Worm (Caenorhabditis elegans) whole organism, late embryonic: ENCODE measurements around the gene F23H12.10.
A peak's percentile ranks its signal among the peaks of the same experiment; 100 is the strongest.

Experiments used
- K02D7.2 ChIP-seq: sonication (generic microtip); optimal IDR thresholded peaks from 2 replicates; lab custom pipeline; 2017; ENCODE audit warnings: mild to moderate bottlenecking, missing genetic modification characterization, missing compliant biosample characterization
- K09A11.1 ChIP-seq: sonication (generic microtip); optimal IDR thresholded peaks from 2 replicates; lab custom pipeline; 2017; ENCODE audit warnings: antibody characterized with exemption, mild to moderate bottlenecking, missing genetic modification characterization, missing compliant biosample characterization; ENCODE audit not compliant: insufficient read depth
- T23F11.4 ChIP-seq: fragments of 200-800 bp; sonication (Bioruptor generic); optimal IDR thresholded peaks from 2 replicates; lab custom pipeline; 2018; ENCODE audit warnings: mild to moderate bottlenecking, missing genetic modification characterization, missing compliant biosample characterization
- ahr-1 ChIP-seq: sonication (generic microtip); optimal IDR thresholded peaks from 2 replicates; lab custom pipeline; 2016; ENCODE audit warnings: missing genetic modification characterization, missing compliant biosample characterization
- ama-1 ChIP-seq: fragments of 150-350 bp; optimal IDR thresholded peaks from 2 replicates; lab custom pipeline; 2014
- ceh-14 ChIP-seq: sonication (generic microtip); optimal IDR thresholded peaks from 2 replicates; lab custom pipeline; 2016; ENCODE audit warnings: missing genotype, missing genetic modification characterization, missing compliant biosample characterization
- ceh-19 ChIP-seq: fragments of 200-800 bp; sonication (Bioruptor generic); optimal IDR thresholded peaks from 2 replicates; lab custom pipeline; 2018; ENCODE audit warnings: mild to moderate bottlenecking, missing genetic modification characterization, missing compliant biosample characterization
- ceh-30 ChIP-seq: fragments of 150-350 bp; optimal IDR thresholded peaks from 2 replicates; lab custom pipeline; 2014; ENCODE audit warnings: missing biosample characterization, missing genetic modification characterization
- ceh-31 ChIP-seq: sonication (generic microtip); optimal IDR thresholded peaks from 2 replicates; lab custom pipeline; 2016; ENCODE audit warnings: missing genetic modification characterization, missing compliant biosample characterization
- ceh-45 ChIP-seq: fragments of 200-800 bp; sonication (Bioruptor generic); IDR thresholded peaks from 2 replicates; pipeline ENCODE4 v1.3.6; 2022; ENCODE audit warnings: missing genetic modification reagents, missing genetic modification characterization, missing compliant biosample characterization
- che-1 ChIP-seq: sonication (generic microtip); optimal IDR thresholded peaks from 2 replicates; lab custom pipeline; 2016; ENCODE audit warnings: mild to moderate bottlenecking, missing genetic modification characterization, missing compliant biosample characterization
- dmd-4 ChIP-seq: sonication (generic microtip); optimal IDR thresholded peaks from 2 replicates; lab custom pipeline; 2016; ENCODE audit warnings: borderline replicate concordance, missing genetic modification characterization, missing compliant biosample characterization
- dve-1 ChIP-seq: sonication (generic microtip); optimal IDR thresholded peaks from 2 replicates; lab custom pipeline; 2017; ENCODE audit warnings: antibody characterized with exemption, mild to moderate bottlenecking, missing genetic modification characterization, missing compliant biosample characterization
- elt-2 ChIP-seq: sonication (generic microtip); optimal IDR thresholded peaks from 2 replicates; lab custom pipeline; 2016; ENCODE audit warnings: missing genetic modification reagents, missing genetic modification characterization, missing compliant biosample characterization
- ets-4 ChIP-seq: sonication (generic microtip); optimal IDR thresholded peaks from 2 replicates; lab custom pipeline; 2016; ENCODE audit warnings: missing genetic modification characterization, missing compliant biosample characterization
- eyg-1 ChIP-seq: sonication (generic microtip); optimal IDR thresholded peaks from 2 replicates; lab custom pipeline; 2016; ENCODE audit warnings: missing genotype, missing genetic modification characterization, missing compliant biosample characterization
- fkh-10 ChIP-seq: fragments of 150-350 bp; optimal IDR thresholded peaks from 2 replicates; lab custom pipeline; 2014; ENCODE audit warnings: missing biosample characterization, missing genetic modification reagents, missing genetic modification characterization
- hlh-13 ChIP-seq: fragments of 200-800 bp; sonication (Bioruptor generic); optimal IDR thresholded peaks from 2 replicates; lab custom pipeline; 2018; ENCODE audit warnings: mild to moderate bottlenecking, missing genetic modification characterization, missing compliant biosample characterization
- hlh-15 ChIP-seq: sonication (generic microtip); optimal IDR thresholded peaks from 2 replicates; lab custom pipeline; 2016; ENCODE audit warnings: missing genetic modification characterization, missing compliant biosample characterization
- hlh-6 ChIP-seq: sonication (generic microtip); optimal IDR thresholded peaks from 2 replicates; lab custom pipeline; 2016; ENCODE audit warnings: missing genotype, missing genetic modification characterization, missing compliant biosample characterization
- lim-6 ChIP-seq: sonication (generic microtip); optimal IDR thresholded peaks from 2 replicates; lab custom pipeline; 2016; ENCODE audit warnings: missing genetic modification characterization, missing compliant biosample characterization
- lin-11 ChIP-seq: fragments of 200-800 bp; sonication (Bioruptor generic); optimal IDR thresholded peaks from 2 replicates; lab custom pipeline; 2018; ENCODE audit warnings: mild to moderate bottlenecking, missing genetic modification characterization, missing compliant biosample characterization
- madf-2 ChIP-seq: sonication (generic microtip); optimal IDR thresholded peaks from 2 replicates; lab custom pipeline; 2017; ENCODE audit warnings: missing genetic modification characterization, missing compliant biosample characterization
- mec-3 ChIP-seq: sonication (generic microtip); optimal IDR thresholded peaks from 2 replicates; lab custom pipeline; 2016; ENCODE audit warnings: borderline replicate concordance, missing genetic modification characterization, missing compliant biosample characterization
- odd-2 ChIP-seq: sonication (generic microtip); optimal IDR thresholded peaks from 2 replicates; lab custom pipeline; 2017; ENCODE audit warnings: antibody characterized with exemption, mild to moderate bottlenecking, missing genetic modification characterization, missing compliant biosample characterization
- pag-3 ChIP-seq: sonication (generic microtip); optimal IDR thresholded peaks from 2 replicates; lab custom pipeline; 2016; ENCODE audit warnings: missing compliant biosample characterization, missing genetic modification characterization, borderline replicate concordance
- pha-2 ChIP-seq: sonication (generic microtip); optimal IDR thresholded peaks from 2 replicates; lab custom pipeline; 2017; ENCODE audit warnings: mild to moderate bottlenecking, missing genetic modification characterization, missing compliant biosample characterization
- pha-4 ChIP-seq: fragments of 150-350 bp; optimal IDR thresholded peaks from 2 replicates; lab custom pipeline; 2018; ENCODE audit warnings: missing biosample characterization, missing genetic modification reagents, missing genetic modification characterization
- pqm-1 ChIP-seq: sonication (generic microtip); optimal IDR thresholded peaks from 2 replicates; lab custom pipeline; 2016; ENCODE audit warnings: missing genetic modification characterization, missing compliant biosample characterization
- ref-2 ChIP-seq: sonication (generic microtip); optimal IDR thresholded peaks from 2 replicates; lab custom pipeline; 2016; ENCODE audit warnings: missing genetic modification characterization, missing compliant biosample characterization
- sox-2 ChIP-seq: fragments of 200-800 bp; sonication (Bioruptor generic); IDR thresholded peaks from 2 replicates; pipeline ENCODE4 v1.3.6; 2022; ENCODE audit warnings: missing genetic modification reagents, missing genetic modification characterization, missing compliant biosample characterization
- tbx-2 ChIP-seq: sonication (generic microtip); optimal IDR thresholded peaks from 2 replicates; lab custom pipeline; 2016; ENCODE audit warnings: missing genetic modification characterization, missing compliant biosample characterization
- tbx-7 ChIP-seq: sonication (generic microtip); optimal IDR thresholded peaks from 2 replicates; lab custom pipeline; 2016; ENCODE audit warnings: missing genotype, missing genetic modification characterization, missing compliant biosample characterization
- ttx-3 ChIP-seq: sonication (generic microtip); optimal IDR thresholded peaks from 2 replicates; lab custom pipeline; 2016; ENCODE audit warnings: missing genetic modification reagents, missing genetic modification characterization, missing compliant biosample characterization
- unc-42 ChIP-seq: sonication (generic microtip); optimal IDR thresholded peaks from 2 replicates; lab custom pipeline; 2016; ENCODE audit warnings: missing genotype, missing genetic modification characterization, missing compliant biosample characterization

Gene F23H12.10

DNA sequence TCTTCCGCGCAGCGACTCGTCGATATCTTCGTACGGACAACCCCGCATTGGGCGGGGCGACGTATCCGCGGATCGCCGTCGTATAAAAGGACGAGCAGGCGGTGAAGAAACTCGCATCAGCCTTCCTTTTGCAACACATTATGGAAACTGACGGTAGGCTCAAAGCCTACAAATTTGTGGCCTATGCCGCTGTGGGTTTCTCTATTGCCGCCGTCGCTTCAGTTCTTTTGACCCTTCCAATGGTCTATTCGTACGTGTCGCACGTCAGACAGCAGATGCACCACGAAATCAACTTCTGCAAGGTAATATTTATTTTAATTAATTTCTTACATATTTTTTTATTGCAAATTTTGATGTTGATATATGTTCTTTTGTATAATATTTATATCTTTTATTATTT lies 21.2 kb downstream of the F23H12.10 start:
- TF ChIP-seq eyg-1 (tag; lab: Kevin White, UChicago) (no peak), ama-1 (lab: Kevin White, UChicago) (peak; percentile 79), pha-2 (tag; lab: Kevin White, UChicago) (peak; percentile 8), pha-4 (tag; lab: Kevin White, UChicago) (no peak)

DNA sequence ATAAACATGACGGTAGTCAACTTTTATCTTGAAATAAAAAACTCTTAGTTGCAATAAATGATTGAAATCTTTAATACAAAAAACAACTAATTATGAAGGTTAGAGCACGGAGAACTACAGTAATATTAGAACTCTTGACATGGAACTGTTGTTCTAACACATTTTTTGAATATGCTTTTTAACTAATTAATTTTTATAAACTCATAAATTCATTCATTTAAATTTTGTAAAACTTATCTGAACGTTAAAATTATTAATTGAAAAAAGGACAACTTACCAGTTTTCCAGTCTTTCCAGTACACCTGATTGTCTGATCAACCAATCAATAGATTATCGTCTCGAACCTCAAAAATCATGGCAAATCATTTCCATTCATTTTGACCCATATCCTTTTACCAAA lies 21.6 kb downstream of the F23H12.10 start, which contains the start of gene sqt-3:
Gene sqt-3 (plus strand): TSS at position 301 of the 400 bp plus-strand sequence.
- TF ChIP-seq madf-2 (tag; lab: Kevin White, UChicago) (no peak), ahr-1 (no peak), tbx-7 (tag; lab: Kevin White, UChicago) (no peak), hlh-15 (tag; lab: Kevin White, UChicago) (no peak), ref-2 (tag; lab: Kevin White, UChicago) (no peak), ceh-30 (tag; lab: Kevin White, UChicago) (no peak), ets-4 (no peak), dve-1 (tag; lab: Kevin White, UChicago) (no peak), ceh-45 (GFP tag; lab: Robert Waterston, UW) (no peak), pqm-1 (no peak)

DNA sequence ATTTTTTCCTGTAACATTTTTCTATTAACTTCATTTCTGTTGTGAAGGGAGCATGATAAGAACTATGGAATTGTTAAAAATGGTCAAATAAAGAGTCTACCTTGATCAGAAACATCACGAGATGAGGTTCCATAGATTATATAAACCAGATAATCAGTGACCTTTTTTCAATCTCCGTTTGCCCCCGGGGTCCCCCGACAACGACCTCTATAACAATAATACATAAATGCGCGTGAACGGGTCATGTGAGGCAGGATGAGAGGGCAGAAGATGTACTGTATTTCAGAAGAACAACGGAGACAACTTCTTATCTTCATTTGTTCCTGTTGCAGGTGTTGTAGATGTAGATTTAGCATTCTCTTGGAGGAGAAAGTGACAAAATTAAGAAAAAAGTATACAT lies 22.2 kb downstream of the F23H12.10 start:
- TF ChIP-seq hlh-6 (tag; lab: Kevin White, UChicago) (no peak), sox-2 (GFP tag; lab: Robert Waterston, UW) (no peak), hlh-13 (GFP tag; lab: Kevin White, UChicago) (no peak), ceh-19 (GFP tag; lab: Kevin White, UChicago) (no peak), ttx-3 (no peak), dmd-4 (tag; lab: Kevin White, UChicago) (no peak), tbx-7 (tag; lab: Kevin White, UChicago) (no peak), K09A11.1 (tag; lab: Kevin White, UChicago) (no peak), ceh-31 (tag; lab: Kevin White, UChicago) (no peak), pqm-1 (no peak), elt-2 (tag; lab: Kevin White, UChicago) (no peak), T23F11.4 (GFP tag; lab: Kevin White, UChicago) (no peak), tbx-2 (tag; lab: Kevin White, UChicago) (no peak)
- TF ChIP-seq, all 69 proteins: peak for 0

DNA sequence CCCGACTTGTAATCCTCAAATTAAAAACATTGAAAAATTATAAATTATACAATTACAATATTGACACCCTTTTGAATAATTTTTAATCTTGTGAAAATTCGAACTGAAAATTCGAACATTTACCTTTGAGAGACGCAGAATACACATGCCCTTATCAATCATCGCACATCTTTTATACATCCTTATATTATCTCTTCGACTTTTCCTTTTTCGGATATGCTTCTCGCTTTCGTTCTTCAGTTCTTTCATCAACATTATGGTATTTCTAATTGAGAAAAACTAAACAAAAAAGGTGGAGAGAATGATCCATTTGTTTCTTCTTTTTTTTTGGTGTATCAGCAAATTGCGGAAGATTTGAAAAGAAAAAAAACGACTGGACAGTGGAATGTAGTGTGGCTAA lies 24.7 kb downstream of the F23H12.10 start:
- TF ChIP-seq lim-6 (tag; lab: Kevin White, UChicago) (no peak), K02D7.2 (tag; lab: Kevin White, UChicago) (no peak), ceh-45 (GFP tag; lab: Robert Waterston, UW) (no peak), hlh-6 (tag; lab: Kevin White, UChicago) (no peak), unc-42 (no peak), sox-2 (GFP tag; lab: Robert Waterston, UW) (no peak), lin-11 (tag; lab: Kevin White, UChicago) (no peak), fkh-10 (GFP tag; lab: Kevin White, UChicago) (no peak), ceh-14 (no peak), pag-3 (tag; lab: Kevin White, UChicago) (no peak), odd-2 (tag; lab: Kevin White, UChicago) (no peak), che-1 (no peak), ttx-3 (no peak), ama-1 (lab: Kevin White, UChicago) (no peak), mec-3 (no peak), eyg-1 (tag; lab: Kevin White, UChicago) (no peak)

DNA sequence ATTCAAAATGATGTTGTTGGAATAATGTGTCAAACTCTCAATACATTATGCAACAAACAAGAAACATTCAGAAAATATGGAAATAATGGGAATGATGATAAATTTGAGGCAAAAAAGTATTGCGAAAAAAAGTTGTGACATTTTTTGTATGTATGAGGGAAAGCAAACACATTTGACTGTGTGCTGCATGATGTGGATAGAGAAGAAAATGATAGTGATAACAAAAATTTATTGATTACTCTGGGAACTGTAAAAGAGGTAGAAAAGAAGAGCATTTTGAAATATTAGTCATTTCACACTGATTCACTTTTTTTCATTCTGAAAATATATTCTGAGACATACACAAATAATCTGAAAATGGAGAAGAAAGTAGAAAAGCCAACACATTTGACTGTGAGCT lies 26.2 kb downstream of the F23H12.10 start:
- no peak for TF ChIP-seq lim-6 (tag; lab: Kevin White, UChicago)
- TF ChIP-seq tbx-7 (tag; lab: Kevin White, UChicago), result no peak
- no peak for TF ChIP-seq pag-3 (tag; lab: Kevin White, UChicago)
- TF ChIP-seq, all 69 proteins: peak for 0
